Fruit fly (Drosophila melanogaster): ENCODE results near the gene I-t.

The I-t gene

dm6 chr3R:11656614-11657216 lies 47.1 kb upstream of the I-t start (continued):
- peak; percentile 94 for TF ChIP-seq Dad (GFP tag; optimal IDR thresholded peaks at IDR 0.05)
- TF ChIP-seq row (GFP tag; IDR thresholded peaks at IDR 0.05), result peak; percentile 97
- peak; percentile 95 for TF ChIP-seq zfh2 (GFP tag; optimal IDR thresholded peaks at IDR 0.05)
- TF ChIP-seq Camta (GFP tag; optimal IDR thresholded peaks at IDR 0.05), result peak; percentile 95
- TF ChIP-seq usp (GFP tag; optimal IDR thresholded peaks at IDR 0.05), result no peak
- peak; percentile 88 for TF ChIP-seq Oaz (GFP tag; IDR thresholded peaks at IDR 0.05)
- TF ChIP-seq CG30020 (tag; optimal IDR thresholded peaks at IDR 0.05), result peak; percentile 65
- TF ChIP-seq dimm (GFP tag; IDR thresholded peaks at IDR 0.05), result peak; percentile 94
- peak; percentile 59 for TF ChIP-seq bigmax (GFP tag; optimal IDR thresholded peaks at IDR 0.05)
- TF ChIP-seq jing (GFP tag; optimal IDR thresholded peaks at IDR 0.05), result peak; percentile 88
- TF ChIP-seq CG10979 (tag; optimal IDR thresholded peaks at IDR 0.05), result peak; percentile 95
- TF ChIP-seq trh (GFP tag; optimal IDR thresholded peaks at IDR 0.05), result peak; percentile 91
- TF ChIP-seq emc (GFP tag; optimal IDR thresholded peaks at IDR 0.05), result peak; percentile 87
- TF ChIP-seq CG14667 (GFP tag; IDR thresholded peaks at IDR 0.05), result peak; percentile 93
- TF ChIP-seq CG17186 (GFP tag; optimal IDR thresholded peaks at IDR 0.05), result peak; percentile 72
- TF ChIP-seq crol (GFP tag; IDR thresholded peaks at IDR 0.05), result peak; percentile 45
- TF ChIP-seq CG8944 (GFP tag; optimal IDR thresholded peaks at IDR 0.05), result peak; percentile 93
- peak; percentile 76 for TF ChIP-seq zf30C (GFP tag; optimal IDR thresholded peaks at IDR 0.05)
- TF ChIP-seq Hr51 (GFP tag; optimal IDR thresholded peaks at IDR 0.05), result peak; percentile 94 to 96
- peak; percentile 95 for TF ChIP-seq CG1233 (GFP tag; optimal IDR thresholded peaks at IDR 0.05)
- TF ChIP-seq CG10654 (GFP tag; optimal IDR thresholded peaks at IDR 0.05), result peak; percentile 91
- TF ChIP-seq CHES-1-like (GFP tag; optimal IDR thresholded peaks at IDR 0.05), result peak; percentile 92
- TF ChIP-seq CG10147 (GFP tag; optimal IDR thresholded peaks at IDR 0.05), result peak; percentile 96
- peak; percentile 93 for TF ChIP-seq fu2 (GFP tag; optimal IDR thresholded peaks at IDR 0.05)
- peak; percentile 96 for TF ChIP-seq Bteb2 (GFP tag; optimal IDR thresholded peaks at IDR 0.05)
- TF ChIP-seq en (GFP tag; optimal IDR thresholded peaks at IDR 0.05), result peak; percentile 88
- peak; percentile 41 for TF ChIP-seq CG17912 (GFP tag; optimal IDR thresholded peaks at IDR 0.05)
- TF ChIP-seq Dek (tag; optimal IDR thresholded peaks at IDR 0.05), result peak; percentile 97
- peak; percentile 93 for TF ChIP-seq slou (GFP tag; optimal IDR thresholded peaks at IDR 0.05)
- peak; percentile 69 for TF ChIP-seq p53 (GFP tag; optimal IDR thresholded peaks at IDR 0.05)
- peak; percentile 94 for TF ChIP-seq CG17385 (GFP tag; optimal IDR thresholded peaks at IDR 0.05)
- peak; percentile 93 for TF ChIP-seq pum (GFP tag; optimal IDR thresholded peaks at IDR 0.05)
- TF ChIP-seq CG43689 (GFP tag; IDR thresholded peaks at IDR 0.05), result peak; percentile 88
- TF ChIP-seq dpn (GFP tag; optimal IDR thresholded peaks at IDR 0.05), result peak; percentile 96 to 97
- TF ChIP-seq CG3407 (GFP tag; optimal IDR thresholded peaks at IDR 0.05), result peak; percentile 94
- TF ChIP-seq danr (GFP tag; IDR thresholded peaks at IDR 0.05), result peak; percentile 92
- peak; percentile 98 for TF ChIP-seq gem (tag; optimal IDR thresholded peaks at IDR 0.05)

dm6 chr3R:11657786-11658193 lies 46.0 kb upstream of the I-t start:
- no peak for TF ChIP-seq tx (GFP tag; optimal IDR thresholded peaks at IDR 0.05)
- no peak for TF ChIP-seq repo (GFP tag; optimal IDR thresholded peaks at IDR 0.05)
- no peak for TF ChIP-seq gcm2 (GFP tag; optimal IDR thresholded peaks at IDR 0.05)
- TF ChIP-seq sna (GFP tag; IDR thresholded peaks at IDR 0.05; ENCODE audit: partially characterized antibody), result no peak
- TF ChIP-seq oc (tag; optimal IDR thresholded peaks at IDR 0.05), result no peak
- peak; percentile 47 for TF ChIP-seq CG12391 (tag; optimal IDR thresholded peaks at IDR 0.05)
- no peak for TF ChIP-seq CG2199 (GFP tag; IDR thresholded peaks at IDR 0.05)
- peak; percentile 44 for TF ChIP-seq CG18599 (GFP tag; optimal IDR thresholded peaks at IDR 0.05)
- TF ChIP-seq ham (GFP tag; IDR thresholded peaks at IDR 0.05), result no peak
- no peak for TF ChIP-seq Jarid2 (GFP tag; optimal IDR thresholded peaks at IDR 0.05)
- TF ChIP-seq hb (GFP tag; IDR thresholded peaks at IDR 0.05; ENCODE audit: partially characterized antibody), result no peak
- peak; percentile 10 for TF ChIP-seq dmrt99B (tag; optimal IDR thresholded peaks at IDR 0.05)
- no peak for TF ChIP-seq CG3726 (GFP tag; IDR thresholded peaks at IDR 0.05)
- TF ChIP-seq lilli (GFP tag; optimal IDR thresholded peaks at IDR 0.05), result peak; percentile 61
- TF ChIP-seq jigr1 (GFP tag; IDR thresholded peaks at IDR 0.05), result no peak
- peak; percentile 9 for TF ChIP-seq Bteb2 (GFP tag; optimal IDR thresholded peaks at IDR 0.05)
- TF ChIP-seq CG9609 (GFP tag; optimal IDR thresholded peaks at IDR 0.05), result no peak
